Worm (Caenorhabditis elegans): ENCODE data around the gene ZK353.10.

The ZK353.10 gene

DNA sequence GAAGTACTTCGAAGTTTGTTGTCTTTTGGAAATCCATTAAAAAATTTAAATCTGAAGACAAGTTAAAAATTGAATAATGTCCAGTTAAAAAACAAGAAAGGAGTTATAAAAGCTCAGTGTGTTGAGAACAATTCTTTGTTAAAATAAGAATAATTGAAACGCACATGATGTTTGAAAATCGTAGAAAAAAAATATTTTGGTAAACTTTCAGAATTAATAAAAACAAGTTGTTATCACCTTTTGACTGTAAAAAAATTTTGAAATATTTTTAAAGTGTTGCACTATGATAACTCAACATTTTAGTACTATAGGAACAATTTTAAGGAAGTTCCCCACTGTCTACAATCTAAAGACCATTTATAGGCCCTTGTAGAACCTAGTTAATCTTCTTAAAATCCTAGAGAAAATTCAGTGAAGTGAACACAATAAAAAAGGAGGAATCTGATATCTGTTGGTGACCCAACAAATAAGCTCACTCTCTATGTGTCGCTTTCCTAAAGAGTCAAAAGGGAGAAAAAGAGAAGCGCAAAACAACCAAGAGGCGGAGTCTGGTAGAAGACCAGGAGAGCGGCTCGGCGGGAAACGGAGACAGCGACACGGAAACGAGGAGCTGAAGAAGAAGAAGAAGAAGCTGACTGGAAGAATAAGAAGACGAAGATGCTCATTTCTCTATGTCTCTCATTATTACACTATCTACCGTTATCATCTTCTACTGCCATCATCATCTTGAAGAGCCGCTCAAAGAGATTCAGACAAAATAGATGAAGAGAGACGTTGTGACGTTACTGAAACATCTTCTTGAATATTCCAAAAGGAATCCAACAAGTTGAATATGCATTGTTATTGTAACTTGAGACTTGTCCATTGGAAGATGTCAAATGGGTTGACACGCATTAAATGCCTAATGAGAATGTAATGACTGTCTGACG, at the start of gene ZK353.10:
Gene ZK353.10, minus strand, starts transcription at position 51 of the 929 bp plus-strand sequence.
- TF ChIP-seq unc-86 (tag; optimal IDR thresholded peaks at IDR 0.05) (no peak), ztf-16 (tag; optimal IDR thresholded peaks at IDR 0.05) (no peak), eyg-1 (tag; optimal IDR thresholded peaks at IDR 0.05) (no peak), elt-2 (tag; optimal IDR thresholded peaks at IDR 0.05) (no peak), ets-4 (tag; optimal IDR thresholded peaks at IDR 0.05) (no peak), unc-3 (GFP tag; conservative IDR thresholded peaks at IDR 0.05) (no peak), unc-3 (tag; optimal IDR thresholded peaks at IDR 0.05) (no peak), pha-4 (tag; optimal IDR thresholded peaks at IDR 0.05) (no peak), hlh-30 (tag; optimal IDR thresholded peaks at IDR 0.05; ENCODE audit: insufficient read depth) (no peak), syd-9 (tag; optimal IDR thresholded peaks at IDR 0.05) (no peak), K02D7.2 (tag; optimal IDR thresholded peaks at IDR 0.05) (no peak), che-1 (tag; optimal IDR thresholded peaks at IDR 0.05) (no peak), npax-4 (tag; optimal IDR thresholded peaks at IDR 0.05) (no peak), ceh-9 (tag; optimal IDR thresholded peaks at IDR 0.05) (no peak)

DNA sequence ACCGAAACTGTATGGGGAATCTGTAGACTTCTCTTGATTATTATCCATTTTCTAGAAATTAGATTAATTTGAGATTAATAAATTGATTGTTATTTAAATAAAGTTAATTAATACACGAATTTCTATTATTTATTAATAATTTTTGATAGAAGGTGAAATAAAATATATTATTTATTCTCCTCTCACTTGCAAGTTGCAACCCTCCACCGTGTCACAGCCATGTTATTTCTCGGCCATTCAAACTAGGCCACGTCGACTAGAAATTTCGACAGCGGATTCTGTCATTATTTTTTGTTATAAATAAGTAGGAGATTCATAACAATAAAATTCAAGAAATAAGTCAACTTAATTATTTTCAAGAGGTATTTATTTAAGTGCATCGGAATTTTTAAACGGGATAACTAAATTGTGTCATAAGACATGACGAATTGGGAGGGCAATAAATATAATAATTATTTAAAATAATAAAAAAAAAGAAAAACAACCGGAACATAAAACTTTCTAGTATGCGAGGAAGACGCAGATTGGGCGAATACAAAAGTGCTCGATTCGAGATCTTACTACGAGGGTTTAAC, 49.4 kb upstream of the ZK353.10 start, which contains the start of gene ufbp-1:
Gene ufbp-1, minus strand, starts transcription at position 51 of the 575 bp plus-strand sequence.
- TF ChIP-seq nfya-1 (tag; optimal IDR thresholded peaks at IDR 0.05) (peak; percentile 22), ceh-30 (tag; optimal IDR thresholded peaks at IDR 0.05) (peak; percentile 82), lin-11 (tag; optimal IDR thresholded peaks at IDR 0.05) (no peak)

DNA sequence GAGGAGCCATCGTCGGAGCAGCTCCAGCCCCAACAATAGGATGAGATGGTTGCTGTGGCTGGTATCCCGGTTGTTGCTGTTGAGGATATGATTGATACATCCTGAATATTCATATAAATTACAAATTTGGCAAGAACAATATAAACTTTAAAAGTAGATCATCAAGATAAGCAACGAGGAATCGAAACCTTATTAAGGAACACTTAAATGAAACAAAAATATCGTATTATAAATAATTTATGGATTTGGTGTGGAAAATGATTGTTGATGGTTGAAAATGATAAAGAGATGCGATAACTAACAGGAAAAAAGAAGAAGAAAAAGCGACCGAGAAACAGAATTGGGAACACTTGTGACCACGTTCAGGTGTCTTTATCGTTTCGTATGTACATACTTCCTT, 45.1 kb upstream of the ZK353.10 start, which contains the start of gene pqn-96:
Gene pqn-96, minus strand, starts transcription at position 101 of the 400 bp plus-strand sequence.
- TF ChIP-seq ceh-6 (GFP tag; optimal IDR thresholded peaks at IDR 0.05) (no peak), rnt-1 (tag; optimal IDR thresholded peaks at IDR 0.05) (no peak), Y22D7AL.16 (tag; optimal IDR thresholded peaks at IDR 0.05) (no peak), gmeb-2 (tag; optimal IDR thresholded peaks at IDR 0.05) (no peak), K02D7.2 (tag; optimal IDR thresholded peaks at IDR 0.05) (no peak), dve-1 (tag; optimal IDR thresholded peaks at IDR 0.05) (no peak), pax-1 (tag; optimal IDR thresholded peaks at IDR 0.05) (no peak)

DNA sequence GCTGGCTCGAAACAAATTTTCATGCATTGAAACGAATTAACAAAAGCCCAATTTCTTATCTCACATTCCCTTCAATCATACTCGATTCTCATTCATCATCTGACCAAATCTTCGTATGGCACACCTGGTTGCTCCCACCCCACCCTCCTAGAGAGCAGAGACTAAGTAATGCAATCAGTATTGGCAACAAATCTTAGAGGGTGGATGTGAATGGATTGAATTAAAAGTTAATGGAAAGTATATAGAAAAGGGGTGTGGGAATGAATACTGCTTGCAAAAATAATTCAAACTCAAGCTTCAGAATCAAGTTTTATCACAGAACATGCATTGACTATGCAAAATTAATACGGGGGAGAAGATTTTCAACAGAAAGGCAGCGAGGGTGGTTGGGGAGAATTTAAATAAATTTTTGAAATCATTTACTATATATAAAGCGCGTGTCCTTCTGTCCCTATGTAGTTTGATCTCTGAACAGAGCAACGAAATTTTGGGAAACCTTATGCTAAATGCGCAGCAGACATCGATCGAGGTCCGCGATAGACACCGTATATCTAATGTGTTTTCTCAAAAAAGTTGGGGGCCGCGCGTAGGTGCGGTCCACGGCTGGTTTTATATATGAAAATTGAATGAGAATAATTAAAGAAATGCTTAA, 43.7 kb upstream of the ZK353.10 start:
- TF ChIP-seq madf-2 (tag; optimal IDR thresholded peaks at IDR 0.05) (no peak), sox-2 (GFP tag; IDR thresholded peaks at IDR 0.05) (no peak), zip-5 (tag; optimal IDR thresholded peaks at IDR 0.05) (no peak), hlh-6 (tag; optimal IDR thresholded peaks at IDR 0.05) (no peak), ahr-1 (tag; optimal IDR thresholded peaks at IDR 0.05) (no peak), ceh-14 (tag; optimal IDR thresholded peaks at IDR 0.05) (no peak), K09A11.1 (tag; optimal IDR thresholded peaks at IDR 0.05; ENCODE audit: insufficient read depth) (no peak), ceh-9 (tag; optimal IDR thresholded peaks at IDR 0.05) (no peak), pax-1 (tag; optimal IDR thresholded peaks at IDR 0.05) (no peak), eyg-1 (tag; optimal IDR thresholded peaks at IDR 0.05) (no peak), T23F11.4 (GFP tag; optimal IDR thresholded peaks at IDR 0.05) (no peak), unc-42 (tag; optimal IDR thresholded peaks at IDR 0.05) (no peak), hlh-30 (tag; optimal IDR thresholded peaks at IDR 0.05; ENCODE audit: insufficient read depth) (no peak), ama-1 (optimal IDR thresholded peaks at IDR 0.05) (no peak)

Data from whole organism, late embryonic.